Fruit fly (Drosophila melanogaster) whole organism, embryonic: ENCODE results near the gene gkt.

Source experiments
- B-H1 ChIP-seq: fragments of 200-800 bp; sonication (Bioruptor generic); IDR thresholded peaks from 3 replicates; pipeline ENCODE4 v1.3.6; 2022; ENCODE audit warnings: missing biosample characterization, missing genetic modification characterization
- CG10147 ChIP-seq: fragments of 200-800 bp; sonication (Bioruptor generic); optimal IDR thresholded peaks from 2 replicates; lab custom pipeline; 2019; ENCODE audit warnings: missing biosample characterization, mild to moderate bottlenecking, missing genetic modification characterization, moderate library complexity
- CG12104 ChIP-seq: fragments of 200-800 bp; sonication (Bioruptor generic); optimal IDR thresholded peaks from 3 replicates; lab custom pipeline; 2016; ENCODE audit warnings: missing biosample characterization, missing genetic modification characterization
- CG1602 ChIP-seq: fragments of 200-800 bp; sonication (Bioruptor generic); optimal IDR thresholded peaks from 3 replicates; lab custom pipeline; 2016; ENCODE audit warnings: missing biosample characterization, missing genetic modification characterization
- CG18262 ChIP-seq: fragments of 200-800 bp; optimal IDR thresholded peaks from 3 replicates; lab custom pipeline; 2019; ENCODE audit warnings: missing biosample characterization, mild to moderate bottlenecking, missing genetic modification characterization, moderate library complexity
- CG2129 ChIP-seq: fragments of 200-800 bp; sonication (Bioruptor generic); IDR thresholded peaks from 2 replicates; pipeline ENCODE4 v1.3.6; 2022; ENCODE audit warnings: missing biosample characterization, missing genetic modification characterization; ENCODE audit not compliant: partially characterized antibody
- CG2199 ChIP-seq: fragments of 200-800 bp; sonication (Bioruptor generic); IDR thresholded peaks from 3 replicates; pipeline ENCODE4 v1.3.6; 2022; ENCODE audit warnings: missing biosample characterization, missing genetic modification characterization
- CG2889 ChIP-seq: fragments of 200-800 bp; sonication (Bioruptor generic); IDR thresholded peaks from 3 replicates; pipeline ENCODE4 v1.3.6; 2022; ENCODE audit warnings: missing biosample characterization, missing genetic modification characterization
- CG31441 ChIP-seq: fragments of 200-800 bp; sonication (Bioruptor generic); IDR thresholded peaks from 2 replicates; pipeline ENCODE4 v1.3.6; 2022; ENCODE audit warnings: missing biosample characterization, missing genetic modification characterization
- CG3281 ChIP-seq: fragments of 200-800 bp; sonication (Bioruptor generic); optimal IDR thresholded peaks from 3 replicates; lab custom pipeline; 2017; ENCODE audit warnings: missing biosample characterization, mild to moderate bottlenecking, missing genetic modification characterization
- CG4424 ChIP-seq: fragments of 200-800 bp; sonication (Bioruptor generic); optimal IDR thresholded peaks from 3 replicates; lab custom pipeline; 2016; ENCODE audit warnings: missing biosample characterization, missing genetic modification characterization
- CG4854 ChIP-seq: fragments of 200-800 bp; sonication (Bioruptor generic); optimal IDR thresholded peaks from 2 replicates; lab custom pipeline; 2016; ENCODE audit warnings: missing biosample characterization, missing genetic modification characterization, inconsistent platforms
- CG5245 ChIP-seq: fragments of 200-800 bp; sonication (Bioruptor generic); optimal IDR thresholded peaks from 3 replicates; lab custom pipeline; 2016; ENCODE audit warnings: missing biosample characterization, missing genetic modification characterization
- CG8089 ChIP-seq: fragments of 200-800 bp; sonication (Bioruptor generic); optimal IDR thresholded peaks from 3 replicates; lab custom pipeline; 2016; ENCODE audit warnings: missing biosample characterization, missing genetic modification characterization
- CG8281 ChIP-seq: fragments of 200-800 bp; sonication (Bioruptor generic); optimal IDR thresholded peaks from 2 replicates; lab custom pipeline; 2018; ENCODE audit warnings: missing biosample characterization, mild to moderate bottlenecking, missing genetic modification characterization, moderate library complexity
- CG8944 ChIP-seq: fragments of 200-800 bp; sonication (Bioruptor generic); optimal IDR thresholded peaks from 3 replicates; lab custom pipeline; 2016; ENCODE audit warnings: missing biosample characterization, missing genetic modification characterization
- CkIIα-i1 ChIP-seq: fragments of 200-800 bp; sonication (Bioruptor generic); IDR thresholded peaks from 2 replicates; pipeline ENCODE4 v1.3.6; 2022; ENCODE audit warnings: missing biosample characterization, missing genetic modification characterization
- Dad ChIP-seq: fragments of 200-800 bp; sonication (Bioruptor generic); optimal IDR thresholded peaks from 3 replicates; lab custom pipeline; 2016; ENCODE audit warnings: missing biosample characterization, missing genetic modification characterization
- Gsc ChIP-seq: fragments of 200-800 bp; sonication (Bioruptor generic); IDR thresholded peaks from 2 replicates; pipeline ENCODE4 v1.3.6; 2022; ENCODE audit warnings: missing biosample characterization, missing genetic modification characterization
- H15 ChIP-seq: fragments of 200-800 bp; sonication (Bioruptor generic); IDR thresholded peaks from 3 replicates; pipeline ENCODE4 v1.3.6; 2022; ENCODE audit warnings: missing biosample characterization, missing genetic modification characterization
- HLH54F ChIP-seq: fragments of 200-800 bp; sonication (Bioruptor generic); optimal IDR thresholded peaks from 3 replicates; lab custom pipeline; 2016; ENCODE audit warnings: missing biosample characterization, missing genetic modification characterization
- Lim3 ChIP-seq: fragments of 200-800 bp; sonication (Bioruptor generic); IDR thresholded peaks from 2 replicates; pipeline ENCODE4 v1.3.6; 2022; ENCODE audit warnings: missing biosample characterization, missing genetic modification characterization
- Mad ChIP-seq: fragments of 200-800 bp; sonication (Bioruptor generic); optimal IDR thresholded peaks from 2 replicates; lab custom pipeline; 2016; ENCODE audit warnings: missing biosample characterization, missing genetic modification characterization
- Max ChIP-seq: fragments of 200-800 bp; sonication (Bioruptor generic); optimal IDR thresholded peaks from 2 replicates; lab custom pipeline; 2016; ENCODE audit warnings: missing biosample characterization, mild to moderate bottlenecking, missing genetic modification characterization
- NFAT ChIP-seq: fragments of 200-800 bp; sonication (Bioruptor generic); IDR thresholded peaks from 2 replicates; pipeline ENCODE4 v1.3.6; 2022; ENCODE audit warnings: missing biosample characterization, missing genetic modification characterization
- Neu2 ChIP-seq: fragments of 200-800 bp; sonication (Bioruptor generic); optimal IDR thresholded peaks from 3 replicates; lab custom pipeline; 2016; ENCODE audit warnings: missing biosample characterization, missing genetic modification characterization, borderline replicate concordance
- Poxn ChIP-seq: fragments of 200-800 bp; sonication (Bioruptor generic); IDR thresholded peaks from 2 replicates; pipeline ENCODE4 v1.3.6; 2022; ENCODE audit warnings: missing biosample characterization, missing genetic modification characterization
- Ravus ChIP-seq: fragments of 200-800 bp; sonication (Bioruptor generic); IDR thresholded peaks from 2 replicates; pipeline ENCODE4 v1.3.6; 2022; ENCODE audit warnings: missing biosample characterization, missing genetic modification characterization
- Side ChIP-seq: fragments of 200-800 bp; sonication (Bioruptor generic); optimal IDR thresholded peaks from 2 replicates; lab custom pipeline; 2016; ENCODE audit warnings: missing biosample characterization, missing genetic modification characterization
- Sry-β ChIP-seq: fragments of 200-800 bp; sonication (Bioruptor generic); optimal IDR thresholded peaks from 2 replicates; lab custom pipeline; 2018; ENCODE audit warnings: missing biosample characterization, mild to moderate bottlenecking, missing genetic modification characterization, moderate library complexity
- ab ChIP-seq: fragments of 200-800 bp; sonication (Bioruptor generic); optimal IDR thresholded peaks from 2 replicates; lab custom pipeline; 2016; ENCODE audit warnings: missing biosample characterization, missing genetic modification characterization
- ac ChIP-seq: fragments of 200-800 bp; sonication (Bioruptor generic); optimal IDR thresholded peaks from 3 replicates; lab custom pipeline; 2017; ENCODE audit warnings: missing biosample characterization, mild to moderate bottlenecking, missing genetic modification characterization
- aop ChIP-seq: fragments of 200-800 bp; sonication (Bioruptor generic); IDR thresholded peaks from 2 replicates; pipeline ENCODE4 v1.3.6; 2022; ENCODE audit warnings: missing biosample characterization, missing genetic modification characterization
- btn ChIP-seq: fragments of 200-800 bp; sonication (Bioruptor generic); optimal IDR thresholded peaks from 2 replicates; lab custom pipeline; 2016; ENCODE audit warnings: missing biosample characterization, missing genetic modification characterization
- eve ChIP-seq, 2 experiments: fragments of >200 bp; optimal IDR thresholded peaks; 2 replicates each; lab custom pipeline; 2017; ENCODE audit warnings: missing biosample characterization in 2 of 2, missing genetic modification characterization in 2 of 2
- gro ChIP-seq: fragments of 200-800 bp; sonication (Bioruptor generic); optimal IDR thresholded peaks from 2 replicates; lab custom pipeline; 2016; ENCODE audit warnings: missing biosample characterization, missing genetic modification characterization
- insv ChIP-seq, 2 experiments: fragments of 200-800 bp; sonication (Bioruptor generic); optimal IDR thresholded peaks; 3 replicates each; lab custom pipeline; 2016 to 2018; ENCODE audit warnings: missing biosample characterization in 2 of 2, missing genetic modification characterization in 2 of 2
- knrl ChIP-seq: fragments of 200-800 bp; sonication (Bioruptor generic); IDR thresholded peaks from 3 replicates; pipeline ENCODE4 v1.3.6; 2022; ENCODE audit warnings: missing biosample characterization, missing genetic modification characterization; ENCODE audit not compliant: partially characterized antibody
- lola ChIP-seq, 3 experiments: fragments of >200 bp in 2 of 3; fragments of 200-800 bp in 1 of 3; sonication (Bioruptor generic) in 1 of 3; optimal IDR thresholded peaks; 2 replicates each; lab custom pipeline; 2017 to 2019; ENCODE audit warnings: missing biosample characterization in 3 of 3, missing genetic modification characterization in 3 of 3, mild to moderate bottlenecking in 1 of 3, moderate library complexity in 1 of 3
- nmo ChIP-seq: fragments of 200-800 bp; sonication (Bioruptor generic); optimal IDR thresholded peaks from 2 replicates; lab custom pipeline; 2018; ENCODE audit warnings: missing biosample characterization, mild to moderate bottlenecking, missing genetic modification characterization, moderate library complexity
- org-1 ChIP-seq: fragments of 200-800 bp; sonication (Bioruptor generic); optimal IDR thresholded peaks from 2 replicates; lab custom pipeline; 2017; ENCODE audit warnings: missing biosample characterization, missing genetic modification characterization
- prd ChIP-seq, 3 experiments: fragments of >200 bp in 2 of 3; fragments of 200-800 bp in 1 of 3; sonication (Bioruptor generic) in 1 of 3; optimal IDR thresholded peaks in 2 of 3; IDR thresholded peaks in 1 of 3; 2 replicates in 2 of 3; 3 replicates in 1 of 3; pipeline versions ENCODE4 v1.3.6 to Lab custom; 2017 to 2022; ENCODE audit warnings: missing biosample characterization in 1 of 3, missing genetic modification characterization in 1 of 3
- ssp ChIP-seq: fragments of 200-800 bp; sonication (Bioruptor generic); IDR thresholded peaks from 2 replicates; pipeline ENCODE4 v1.3.6; 2022; ENCODE audit warnings: missing biosample characterization, missing genetic modification characterization
- stc ChIP-seq: fragments of 200-800 bp; sonication (Bioruptor generic); IDR thresholded peaks from 2 replicates; pipeline ENCODE4 v1.3.6; 2022; ENCODE audit warnings: missing biosample characterization, missing genetic modification characterization
- tgo ChIP-seq: fragments of 200-800 bp; sonication (Bioruptor generic); IDR thresholded peaks from 3 replicates; pipeline ENCODE4 v1.3.6; 2022; ENCODE audit warnings: missing biosample characterization, missing genetic modification characterization
- tll ChIP-seq, 2 experiments: fragments of 200-800 bp in 1 of 2; fragments of >200 bp in 1 of 2; sonication (Bioruptor generic) in 1 of 2; optimal IDR thresholded peaks; 2 replicates each; lab custom pipeline; 2017 to 2019; ENCODE audit warnings: missing biosample characterization in 2 of 2, missing genetic modification characterization in 2 of 2, mild to moderate bottlenecking in 1 of 2, moderate library complexity in 1 of 2
- toy ChIP-seq: fragments of 200-800 bp; sonication (Bioruptor generic); IDR thresholded peaks from 2 replicates; pipeline ENCODE4 v1.3.6; 2022; ENCODE audit warnings: missing biosample characterization, missing genetic modification characterization
- vfl ChIP-seq: fragments of 200-800 bp; sonication (Bioruptor generic); optimal IDR thresholded peaks from 2 replicates; lab custom pipeline; 2016; ENCODE audit warnings: missing biosample characterization, missing genetic modification characterization

Gene gkt

DNA sequence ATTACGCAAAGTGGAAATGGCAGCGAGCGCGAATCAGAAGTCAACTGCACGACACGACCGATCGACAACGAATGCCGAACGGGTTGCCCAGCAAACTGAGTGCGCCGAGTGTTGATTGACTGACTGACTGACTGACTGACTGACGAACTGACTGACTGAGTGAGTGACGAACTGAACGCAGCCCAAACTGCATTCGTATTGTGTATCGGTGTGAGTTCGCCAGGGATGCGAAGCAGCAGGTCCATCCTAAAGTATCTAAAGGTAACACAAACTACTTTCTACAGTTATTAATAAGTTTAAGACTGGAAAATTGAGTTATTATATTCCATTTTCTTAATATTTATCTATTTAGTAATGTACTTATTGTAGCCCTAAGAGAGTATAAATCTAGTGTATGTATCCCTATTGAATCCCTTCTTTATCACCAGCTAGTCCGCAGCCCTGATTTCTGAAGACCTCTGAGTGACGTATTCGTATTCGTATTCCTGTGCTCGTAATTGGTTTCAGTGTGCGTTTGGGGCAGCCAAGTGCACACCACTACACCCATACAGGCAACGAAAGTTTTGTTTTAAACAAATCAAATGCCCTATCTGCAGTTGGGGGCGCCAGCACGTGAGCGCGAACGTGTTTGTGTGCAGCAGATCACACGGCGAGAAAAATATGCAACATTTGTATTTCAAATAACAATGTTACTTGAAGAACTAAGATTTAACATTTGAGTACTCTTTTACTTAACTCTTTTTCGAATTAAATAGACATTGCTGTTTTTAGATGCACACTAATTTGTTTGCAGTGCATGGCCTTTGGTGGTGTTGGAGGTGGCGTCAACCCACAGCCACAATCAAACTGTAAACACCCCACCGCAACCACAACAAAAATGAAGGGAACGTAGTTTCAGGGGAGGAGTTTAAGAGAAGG lies 6.8 kb upstream of the gkt start (continued):
- TF ChIP-seq lola (GFP tag; optimal IDR thresholded peaks at IDR 0.05; lab: Kevin White, UChicago) (peak in 1 of 3 experiments; percentile 93), CG3281 (peak; percentile 71), CG2129 (GFP tag; lab: Robert Waterston, UW) (no peak), CG12104 (GFP tag; lab: Kevin White, UChicago) (peak; percentile 89), CG4424 (GFP tag; lab: Kevin White, UChicago) (peak; percentile 95), knrl (GFP tag; lab: Robert Waterston, UW) (no peak), Mad (peak; percentile 98), ssp (GFP tag; lab: Robert Waterston, UW) (peak; percentile 90), CG2199 (GFP tag; lab: Robert Waterston, UW) (peak; percentile 97), Lim3 (peak; percentile 85), ab (GFP tag; lab: Kevin White, UChicago) (peak; percentile 89), Max (peak; percentile 90), Poxn (GFP tag; lab: Robert Waterston, UW) (no peak), aop (GFP tag; lab: Robert Waterston, UW) (peak; percentile 62; the same call in 1 of the 2 replicates), stc (peak; percentile 93), gro (GFP tag; lab: Kevin White, UChicago) (peak; percentile 73), CG8089 (GFP tag; lab: Kevin White, UChicago) (peak; percentile 97), HLH54F (GFP tag; lab: Kevin White, UChicago) (peak; percentile 88), CG8944 (GFP tag; lab: Kevin White, UChicago) (peak; percentile 97), Dad (GFP tag; lab: Kevin White, UChicago) (peak; percentile 91), CG18262 (tag; lab: Kevin White, UChicago) (peak; percentile 96), prd (optimal IDR thresholded peaks at IDR 0.05; lab: Kevin White, UChicago) (no peak), prd (GFP tag; IDR thresholded peaks at IDR 0.05; lab: Robert Waterston, UW) (peak; percentile 95), nmo (GFP tag; lab: Kevin White, UChicago) (peak; percentile 96), CG1602 (peak; percentile 94), insv (GFP tag; optimal IDR thresholded peaks at IDR 0.05; lab: Kevin White, UChicago) (peak; percentile 18 to 45), btn (GFP tag; lab: Kevin White, UChicago) (peak; percentile 96), CG5245 (GFP tag; lab: Kevin White, UChicago) (peak; percentile 96), Side (peak; percentile 95), CG10147 (GFP tag; lab: Kevin White, UChicago) (peak; percentile 70), CG4854 (GFP tag; lab: Kevin White, UChicago) (peak; percentile 86), B-H1 (peak; percentile 86), Sry-β (peak; percentile 62), CkIIα-i1 (GFP tag; lab: Robert Waterston, UW) (peak; percentile 58), toy (peak; percentile 66), Neu2 (peak; percentile 10), tgo (GFP tag; lab: Robert Waterston, UW) (peak; percentile 94), ac (GFP tag; lab: Kevin White, UChicago) (peak; percentile 39), vfl (GFP tag; lab: Kevin White, UChicago) (peak; percentile 83), CG8281 (tag; lab: Kevin White, UChicago) (peak; percentile 100), Ravus (GFP tag; lab: Robert Waterston, UW) (peak; percentile 77), org-1 (GFP tag; lab: Kevin White, UChicago) (peak; percentile 94), NFAT (GFP tag; lab: Robert Waterston, UW) (peak; percentile 79), Gsc (peak; percentile 89), tll (GFP tag; optimal IDR thresholded peaks at IDR 0.05; lab: Kevin White, UChicago) (no peak), H15 (GFP tag; lab: Robert Waterston, UW) (peak; percentile 95), CG2889 (GFP tag; lab: Robert Waterston, UW) (peak; percentile 74), eve (GFP tag; optimal IDR thresholded peaks at IDR 0.05; lab: Kevin White, UChicago) (peak in 1 of 2 experiments; percentile 97), CG31441 (GFP tag; lab: Robert Waterston, UW) (peak; percentile 97)
